Fruit fly (Drosophila melanogaster): ENCODE data around the gene CG17294.

CG17294 gene

DNA sequence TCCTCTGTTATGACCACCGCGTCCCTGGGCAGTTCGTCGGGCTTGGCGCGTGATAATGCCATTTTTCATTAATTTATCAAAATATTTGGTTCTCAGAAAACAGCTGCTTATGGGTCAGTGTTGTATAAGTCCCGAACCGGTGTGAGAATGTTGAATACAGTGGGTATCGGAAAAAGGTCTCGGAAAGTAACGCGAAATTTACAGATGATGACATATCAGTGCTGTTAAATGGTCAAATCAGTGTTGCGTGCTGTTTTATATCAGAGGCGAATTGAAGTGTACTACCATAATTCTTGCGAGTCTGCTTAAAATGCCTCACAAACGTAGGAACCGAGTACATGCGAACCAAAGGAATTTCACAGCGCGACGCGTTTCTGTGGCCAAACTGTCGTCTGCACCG is 5.8 kb downstream of the CG17294 start, which contains the start of the genes CG13392 and Rcd4 (continued):
- TF ChIP-seq nau (GFP tag; optimal IDR thresholded peaks at IDR 0.05) = peak; percentile 32
- TF ChIP-seq lilli (GFP tag; optimal IDR thresholded peaks at IDR 0.05) = peak; percentile 83
- peak; percentile 24 for TF ChIP-seq bigmax (GFP tag; optimal IDR thresholded peaks at IDR 0.05)
- peak; percentile 25 for TF ChIP-seq Hr3 (GFP tag; optimal IDR thresholded peaks at IDR 0.05)
- TF ChIP-seq seq (GFP tag; IDR thresholded peaks at IDR 0.05) = no peak
- peak; percentile 61; the same call in 1 of the 2 replicates for TF ChIP-seq CG11085 (GFP tag; IDR thresholded peaks at IDR 0.05)
- peak; percentile 48 for TF ChIP-seq dm (GFP tag; optimal IDR thresholded peaks at IDR 0.05)
- TF ChIP-seq Lpt (GFP tag; optimal IDR thresholded peaks at IDR 0.05) = no peak
- no peak for TF ChIP-seq lov (optimal IDR thresholded peaks at IDR 0.05)
- no peak for TF ChIP-seq lov (GFP tag; IDR thresholded peaks at IDR 0.05)
- no peak for TF ChIP-seq CG4360 (GFP tag; IDR thresholded peaks at IDR 0.05)
- 0 out of 2 replicates have a peak, but pooled peaks have one; percentile 29 for TF ChIP-seq ara (GFP tag; IDR thresholded peaks at IDR 0.05)
- peak; percentile 85 for TF ChIP-seq CG1603 (tag; optimal IDR thresholded peaks at IDR 0.05)
- peak; percentile 81 for TF ChIP-seq Ets97D (GFP tag; optimal IDR thresholded peaks at IDR 0.05)
- TF ChIP-seq psq (GFP tag; optimal IDR thresholded peaks at IDR 0.05) = peak; percentile 9
- no peak for TF ChIP-seq Nf-YA (GFP tag; IDR thresholded peaks at IDR 0.05)
- TF ChIP-seq CG12155 (GFP tag; optimal IDR thresholded peaks at IDR 0.05) = peak; percentile 70
- TF ChIP-seq abd-A (tag; optimal IDR thresholded peaks at IDR 0.05) = peak; percentile 31
- TF ChIP-seq CG18262 (tag; optimal IDR thresholded peaks at IDR 0.05) = peak; percentile 29
- peak; percentile 67; the same call in 1 of the 3 replicates for TF ChIP-seq Doc3 (GFP tag; IDR thresholded peaks at IDR 0.05; ENCODE audit: partially characterized antibody)
- peak; percentile 58 for TF ChIP-seq Taf1 (GFP tag; IDR thresholded peaks at IDR 0.05)
- no peak for TF ChIP-seq CG12104 (GFP tag; optimal IDR thresholded peaks at IDR 0.05)
- TF ChIP-seq chm (GFP tag; IDR thresholded peaks at IDR 0.05) = peak; percentile 51; the same call in 1 of the 2 replicates
- TF ChIP-seq danr (GFP tag; IDR thresholded peaks at IDR 0.05) = no peak
- peak; percentile 7 for TF ChIP-seq CG1602 (GFP tag; optimal IDR thresholded peaks at IDR 0.05)
- no peak for TF ChIP-seq jing (GFP tag; optimal IDR thresholded peaks at IDR 0.05)
- TF ChIP-seq onecut (GFP tag; IDR thresholded peaks at IDR 0.05) = peak; percentile 49; the same call in 1 of the 2 replicates
- peak; percentile 57 for TF ChIP-seq CG9817 (tag; optimal IDR thresholded peaks at IDR 0.05)
- TF ChIP-seq NK7.1 (GFP tag; optimal IDR thresholded peaks at IDR 0.05) = peak; percentile 23
- peak; percentile 57 for TF ChIP-seq CG16813 (GFP tag; IDR thresholded peaks at IDR 0.05; ENCODE audit: partially characterized antibody)
- TF ChIP-seq Mad (GFP tag; optimal IDR thresholded peaks at IDR 0.05) = peak; percentile 71
- no peak for TF ChIP-seq gcm (GFP tag; optimal IDR thresholded peaks at IDR 0.05)
- TF ChIP-seq CG34376 (GFP tag; optimal IDR thresholded peaks at IDR 0.05) = peak; percentile 66
- 0 out of 3 replicates have a peak, but pooled peaks have one; percentile 16 for TF ChIP-seq vnd (GFP tag; IDR thresholded peaks at IDR 0.05; ENCODE audit: partially characterized antibody)
- TF ChIP-seq ap (GFP tag; IDR thresholded peaks at IDR 0.05) = no peak
- no peak for TF ChIP-seq Dip2 (GFP tag; IDR thresholded peaks at IDR 0.05)
- TF ChIP-seq CG6175 (GFP tag; IDR thresholded peaks at IDR 0.05) = no peak
- no peak for TF ChIP-seq GATAe (GFP tag; conservative IDR thresholded peaks at IDR 0.05)
- 0 out of 2 replicates have a peak, but pooled peaks have one; percentile 13 for TF ChIP-seq gsb (GFP tag; IDR thresholded peaks at IDR 0.05)
- TF ChIP-seq unc-4 (GFP tag; IDR thresholded peaks at IDR 0.05; ENCODE audit: partially characterized antibody) = peak; percentile 54
- peak; percentile 15; the same call in 1 of the 2 replicates for TF ChIP-seq CG32772 (GFP tag; IDR thresholded peaks at IDR 0.05)
- peak; percentile 81 for TF ChIP-seq ERR (GFP tag; optimal IDR thresholded peaks at IDR 0.05)
- TF ChIP-seq BEAF-32 (GFP tag; optimal IDR thresholded peaks at IDR 0.05) = peak; percentile 63
- TF ChIP-seq Sin3A (optimal IDR thresholded peaks at IDR 0.05) = peak; percentile 32
- peak; percentile 94 for TF ChIP-seq grau (tag; optimal IDR thresholded peaks at IDR 0.05)
- TF ChIP-seq CG2678 (tag; optimal IDR thresholded peaks at IDR 0.05) = peak; percentile 44
- TF ChIP-seq CG12942 (GFP tag; optimal IDR thresholded peaks at IDR 0.05) = peak; percentile 71
- no peak for TF ChIP-seq CG7745 (tag; optimal IDR thresholded peaks at IDR 0.05)
- peak; percentile 14; the same call in 1 of the 3 replicates for TF ChIP-seq CG14050 (GFP tag; IDR thresholded peaks at IDR 0.05)
- no peak for TF ChIP-seq CG14965 (GFP tag; optimal IDR thresholded peaks at IDR 0.05; ENCODE audit: borderline replicate concordance)
- TF ChIP-seq Hmr (GFP tag; optimal IDR thresholded peaks at IDR 0.05) = peak; percentile 78
- peak; percentile 84 for TF ChIP-seq mam (GFP tag; optimal IDR thresholded peaks at IDR 0.05)
